Fruit fly (Drosophila melanogaster): Measurements from ENCODE around the gene Cds.
A peak's percentile ranks its signal among the peaks of the same experiment; 100 is the strongest.

Cds gene

DNA sequence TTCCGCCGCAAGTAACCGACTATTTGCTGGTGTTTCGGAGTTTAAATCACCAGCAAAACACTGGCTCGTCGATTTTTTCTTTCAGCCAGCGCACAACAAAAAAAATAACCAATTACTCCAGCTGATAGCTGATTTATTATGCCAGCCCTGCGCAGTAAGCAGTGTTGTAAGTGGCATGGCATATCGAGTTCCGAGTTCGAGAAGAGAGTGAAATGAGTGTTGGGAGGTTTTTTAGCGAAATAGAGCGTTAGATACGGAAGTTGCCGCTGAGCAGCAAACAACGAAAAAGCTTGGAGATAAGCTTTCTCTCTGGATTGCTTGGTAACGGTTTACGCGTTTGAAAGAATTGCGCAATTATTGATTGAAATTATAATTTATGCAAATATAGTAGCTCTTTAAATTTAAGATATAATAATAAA lies 35.9 kb upstream of the Cds start, which contains the start of gene CG7565 (continued):
- TF ChIP-seq Asciz (GFP tag; optimal IDR thresholded peaks at IDR 0.05) (peak; percentile 19), her (GFP tag; optimal IDR thresholded peaks at IDR 0.05) (peak; percentile 77), CG2129 (GFP tag; IDR thresholded peaks at IDR 0.05; ENCODE audit: partially characterized antibody) (no peak), CG18599 (GFP tag; optimal IDR thresholded peaks at IDR 0.05) (peak; percentile 84), az2 (GFP tag; optimal IDR thresholded peaks at IDR 0.05) (peak; percentile 20), CG12942 (GFP tag; optimal IDR thresholded peaks at IDR 0.05) (peak; percentile 18), tll (GFP tag; optimal IDR thresholded peaks at IDR 0.05) (peak in 1 of 2 experiments; percentile 17), bigmax (GFP tag; optimal IDR thresholded peaks at IDR 0.05) (peak; percentile 60), CG30403 (GFP tag; optimal IDR thresholded peaks at IDR 0.05) (peak; percentile 39), HmgD (GFP tag; optimal IDR thresholded peaks at IDR 0.05) (peak; percentile 28), klu (GFP tag; IDR thresholded peaks at IDR 0.05) (no peak), Gsc (GFP tag; IDR thresholded peaks at IDR 0.05) (no peak), ci (GFP tag; IDR thresholded peaks at IDR 0.05) (peak; percentile 49; the same call in 1 of the 3 replicates), Dp (GFP tag; optimal IDR thresholded peaks at IDR 0.05) (peak; percentile 38), CG17186 (GFP tag; optimal IDR thresholded peaks at IDR 0.05) (peak; percentile 77), cad (GFP tag; optimal IDR thresholded peaks at IDR 0.05) (no peak), pita (GFP tag; optimal IDR thresholded peaks at IDR 0.05) (no peak), grau (tag; optimal IDR thresholded peaks at IDR 0.05) (peak; percentile 42), corto (GFP tag; optimal IDR thresholded peaks at IDR 0.05) (peak; percentile 19), CG3995 (GFP tag; optimal IDR thresholded peaks at IDR 0.05) (peak; percentile 19), Rfx (GFP tag; IDR thresholded peaks at IDR 0.05) (peak; percentile 71), Ptx1 (GFP tag; IDR thresholded peaks at IDR 0.05) (no peak), CG11695 (GFP tag; IDR thresholded peaks at IDR 0.05) (0 out of 3 replicates have a peak, but pooled peaks have one; percentile 13), gro (GFP tag; optimal IDR thresholded peaks at IDR 0.05) (peak; percentile 87), CG10209 (GFP tag; optimal IDR thresholded peaks at IDR 0.05) (peak; percentile 49), CG3847 (GFP tag; IDR thresholded peaks at IDR 0.05) (peak; percentile 49), lbe (GFP tag; optimal IDR thresholded peaks at IDR 0.05) (peak; percentile 21), Side (GFP tag; optimal IDR thresholded peaks at IDR 0.05) (peak; percentile 51), CG13775 (GFP tag; optimal IDR thresholded peaks at IDR 0.05) (peak; percentile 32), CG17385 (GFP tag; optimal IDR thresholded peaks at IDR 0.05) (peak; percentile 50), gsb (GFP tag; IDR thresholded peaks at IDR 0.05) (no peak), CG4282 (GFP tag; optimal IDR thresholded peaks at IDR 0.05) (peak; percentile 21), Deaf1 (tag; optimal IDR thresholded peaks at IDR 0.05) (peak; percentile 36), Fer3 (tag; optimal IDR thresholded peaks at IDR 0.05) (peak; percentile 35), Oaz (GFP tag; IDR thresholded peaks at IDR 0.05) (no peak), zfh2 (GFP tag; optimal IDR thresholded peaks at IDR 0.05) (peak; percentile 69), Doc3 (GFP tag; IDR thresholded peaks at IDR 0.05; ENCODE audit: partially characterized antibody) (peak; percentile 60; the same call in 1 of the 3 replicates), CG9817 (tag; optimal IDR thresholded peaks at IDR 0.05) (no peak), PHDP (tag; optimal IDR thresholded peaks at IDR 0.05) (peak; percentile 30), Dad (GFP tag; optimal IDR thresholded peaks at IDR 0.05) (peak; percentile 26), CG15269 (tag; optimal IDR thresholded peaks at IDR 0.05) (peak; percentile 22), CG3281 (GFP tag; optimal IDR thresholded peaks at IDR 0.05) (peak; percentile 66), aop (GFP tag; IDR thresholded peaks at IDR 0.05) (0 out of 2 replicates have a peak, but pooled peaks have one; percentile 48), Camta (GFP tag; optimal IDR thresholded peaks at IDR 0.05) (peak; percentile 18), Gug (GFP tag; IDR thresholded peaks at IDR 0.05) (peak; percentile 12; the same call in 1 of the 4 replicates), crp (GFP tag; optimal IDR thresholded peaks at IDR 0.05) (peak; percentile 12 to 86), Nf-YA (GFP tag; IDR thresholded peaks at IDR 0.05) (no peak), schlank (tag; optimal IDR thresholded peaks at IDR 0.05) (peak; percentile 26), HLH54F (GFP tag; optimal IDR thresholded peaks at IDR 0.05) (peak; percentile 55), CG11093 (GFP tag; IDR thresholded peaks at IDR 0.05) (no peak)
